Fruit fly (Drosophila melanogaster): ENCODE results near the gene CG13066.

Gene CG13066

DNA sequence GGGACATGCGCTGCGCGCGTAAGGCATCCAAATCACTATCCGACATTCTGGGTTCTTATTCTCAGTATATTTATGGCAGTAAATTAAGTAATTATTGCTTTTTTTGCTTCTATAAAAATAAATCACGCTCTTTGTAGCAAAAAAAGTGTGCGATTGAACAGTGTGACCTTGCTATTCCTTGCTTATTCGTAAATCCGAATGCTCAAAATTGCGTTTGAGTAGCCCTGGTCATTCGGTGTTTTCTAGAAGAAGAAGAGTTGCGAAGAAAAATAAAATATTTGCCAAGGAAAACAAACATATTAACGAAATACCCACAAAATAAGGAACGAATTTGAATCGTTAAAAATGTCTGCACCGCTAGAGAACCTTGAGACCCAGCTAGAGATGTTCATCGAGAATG, 40.9 kb upstream of the CG13066 start, which contains the start of the genes PDCD-5 and MED10 (continued):
- TF ChIP-seq row (GFP tag; IDR thresholded peaks at IDR 0.05) (peak; percentile 28; the same call in 1 of the 3 replicates), Atf3 (GFP tag; optimal IDR thresholded peaks at IDR 0.05) (no peak), mld (GFP tag; IDR thresholded peaks at IDR 0.05; ENCODE audit: partially characterized antibody) (no peak), kah (GFP tag; optimal IDR thresholded peaks at IDR 0.05) (no peak), Taf1 (GFP tag; IDR thresholded peaks at IDR 0.05) (no peak), wor (GFP tag; IDR thresholded peaks at IDR 0.05) (no peak), CG7928 (GFP tag; optimal IDR thresholded peaks at IDR 0.05) (peak; percentile 97), Pdp1 (GFP tag; optimal IDR thresholded peaks at IDR 0.05) (peak in 1 of 2 experiments; percentile 56), CG2120 (GFP tag; optimal IDR thresholded peaks at IDR 0.05) (no peak), CG6854 (GFP tag; optimal IDR thresholded peaks at IDR 0.05) (no peak), Myb (GFP tag; optimal IDR thresholded peaks at IDR 0.05) (peak; percentile 33), CG30403 (GFP tag; optimal IDR thresholded peaks at IDR 0.05) (peak; percentile 4), CG4617 (GFP tag; optimal IDR thresholded peaks at IDR 0.05; ENCODE audit: borderline replicate concordance) (peak; percentile 100), CG7987 (GFP tag; optimal IDR thresholded peaks at IDR 0.05) (peak; percentile 55), ind (GFP tag; optimal IDR thresholded peaks at IDR 0.05) (no peak), amos (GFP tag; IDR thresholded peaks at IDR 0.05; ENCODE audit: partially characterized antibody) (peak; percentile 43), ham (GFP tag; IDR thresholded peaks at IDR 0.05) (no peak), HmgD (GFP tag; optimal IDR thresholded peaks at IDR 0.05) (peak; percentile 35), CG2678 (tag; optimal IDR thresholded peaks at IDR 0.05) (no peak), sna (GFP tag; IDR thresholded peaks at IDR 0.05; ENCODE audit: partially characterized antibody) (0 out of 2 replicates have a peak, but pooled peaks have one; percentile 29), CG8359 (GFP tag; optimal IDR thresholded peaks at IDR 0.05; ENCODE audit: borderline replicate concordance) (no peak)

DNA sequence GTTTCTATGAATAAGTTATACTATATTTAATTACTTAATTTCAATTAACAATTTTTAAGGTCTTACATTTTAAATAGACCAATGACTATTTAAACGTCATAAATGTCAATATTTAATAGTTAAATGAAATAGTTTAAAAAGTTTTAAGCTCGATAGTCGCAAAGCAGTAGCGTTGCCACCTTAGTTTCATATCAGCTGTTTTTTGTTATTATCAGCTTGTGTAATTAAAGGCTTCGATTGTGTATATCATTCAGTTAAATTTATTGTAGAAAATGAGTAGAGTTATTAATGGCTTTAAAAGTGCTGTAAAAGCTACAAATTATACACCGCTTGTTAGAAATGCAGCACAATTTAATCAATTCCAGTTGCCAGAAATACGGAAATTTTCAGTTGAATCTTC, 39.8 kb upstream of the CG13066 start, which contains the start of gene Hsc20:
TSS of gene Hsc20 (plus strand) at position 204 of the 400 bp plus-strand sequence.
- TF ChIP-seq CG8478 (optimal IDR thresholded peaks at IDR 0.05) = no peak
- TF ChIP-seq CG17359 (tag; optimal IDR thresholded peaks at IDR 0.05) = no peak
- peak; percentile 13; the same call in 1 of the 2 replicates for TF ChIP-seq CG13287 (GFP tag; IDR thresholded peaks at IDR 0.05; ENCODE audit: partially characterized antibody)
- TF ChIP-seq HLH3B (GFP tag; IDR thresholded peaks at IDR 0.05) = no peak
- TF ChIP-seq BEAF-32 (GFP tag; optimal IDR thresholded peaks at IDR 0.05) = peak; percentile 24
- TF ChIP-seq bsh (GFP tag; optimal IDR thresholded peaks at IDR 0.05) = no peak
- TF ChIP-seq Atf6 (GFP tag; IDR thresholded peaks at IDR 0.05) = no peak
- TF ChIP-seq crp (GFP tag; optimal IDR thresholded peaks at IDR 0.05) = peak; percentile 20 to 85
- no peak for TF ChIP-seq Abd-B (GFP tag; optimal IDR thresholded peaks at IDR 0.05)
- TF ChIP-seq Rx (GFP tag; IDR thresholded peaks at IDR 0.05) = no peak
- no peak for TF ChIP-seq CG18011 (GFP tag; optimal IDR thresholded peaks at IDR 0.05)
- TF ChIP-seq gsb-n (tag; optimal IDR thresholded peaks at IDR 0.05) = no peak
- peak; percentile 33 for TF ChIP-seq stwl (tag; optimal IDR thresholded peaks at IDR 0.05)
- TF ChIP-seq sisA (GFP tag; IDR thresholded peaks at IDR 0.05) = no peak
- no peak for TF ChIP-seq fu2 (GFP tag; optimal IDR thresholded peaks at IDR 0.05)
- TF ChIP-seq vnd (GFP tag; IDR thresholded peaks at IDR 0.05; ENCODE audit: partially characterized antibody) = no peak
- TF ChIP-seq CG9437 (GFP tag; optimal IDR thresholded peaks at IDR 0.05) = no peak
- TF ChIP-seq kah (GFP tag; optimal IDR thresholded peaks at IDR 0.05) = no peak
- TF ChIP-seq CG10267 (tag; optimal IDR thresholded peaks at IDR 0.05) = no peak
- peak; percentile 12 for TF ChIP-seq pzg (GFP tag; optimal IDR thresholded peaks at IDR 0.05)
- TF ChIP-seq CG10274 (GFP tag; optimal IDR thresholded peaks at IDR 0.05) = no peak
- peak; percentile 22 for TF ChIP-seq exex (tag; optimal IDR thresholded peaks at IDR 0.05)
- TF ChIP-seq MBD-R2 (GFP tag; IDR thresholded peaks at IDR 0.05) = peak; percentile 65
- TF ChIP-seq CG5953 (GFP tag; IDR thresholded peaks at IDR 0.05) = no peak
- no peak for TF ChIP-seq CG10321 (GFP tag; IDR thresholded peaks at IDR 0.05)
- peak; percentile 29; the same call in 1 of the 2 replicates for TF ChIP-seq E2f2 (GFP tag; IDR thresholded peaks at IDR 0.05)
- TF ChIP-seq ci (GFP tag; IDR thresholded peaks at IDR 0.05) = no peak
- 0 out of 2 replicates have a peak, but pooled peaks have one; percentile 11 for TF ChIP-seq unc-4 (GFP tag; IDR thresholded peaks at IDR 0.05; ENCODE audit: partially characterized antibody)
- no peak for TF ChIP-seq CTCF (GFP tag; optimal IDR thresholded peaks at IDR 0.05)
- no peak for TF ChIP-seq fd64A (GFP tag; optimal IDR thresholded peaks at IDR 0.05)
- TF ChIP-seq dmrt11E (tag; optimal IDR thresholded peaks at IDR 0.05) = no peak
